Fruit fly (Drosophila melanogaster) whole organism, larva: ENCODE measurements around the gene GABA-B-R2.
"Not testable (repeated sequence)": the region's sequence is repeated elsewhere in the genome, so short reads cannot be mapped to it uniquely, and the experiment has no call there.

Source experiments
- noc ChIP-seq: fragments of 200-800 bp; sonication (Bioruptor generic); optimal IDR thresholded peaks from 3 replicates; lab custom pipeline; 2019; ENCODE audit warnings: missing biosample characterization, mild to moderate bottlenecking, missing genetic modification characterization, moderate library complexity

Gene GABA-B-R2

dm6 chr3R:21769218-21769617, 6.4 kb downstream of the GABA-B-R2 start, which contains the start of gene Burs:
Burs (plus strand) TSS chr3R:21769518.
- no peak for TF ChIP-seq noc

- TF ChIP-seq noc, result peak; percentile 45
These were observed 17.3 kb downstream of the GABA-B-R2 start, which contains the start of gene CG42335 for dm6 chr3R:21758145-21758856. CG42335 (plus strand) TSS chr3R:21758764.

DNA sequence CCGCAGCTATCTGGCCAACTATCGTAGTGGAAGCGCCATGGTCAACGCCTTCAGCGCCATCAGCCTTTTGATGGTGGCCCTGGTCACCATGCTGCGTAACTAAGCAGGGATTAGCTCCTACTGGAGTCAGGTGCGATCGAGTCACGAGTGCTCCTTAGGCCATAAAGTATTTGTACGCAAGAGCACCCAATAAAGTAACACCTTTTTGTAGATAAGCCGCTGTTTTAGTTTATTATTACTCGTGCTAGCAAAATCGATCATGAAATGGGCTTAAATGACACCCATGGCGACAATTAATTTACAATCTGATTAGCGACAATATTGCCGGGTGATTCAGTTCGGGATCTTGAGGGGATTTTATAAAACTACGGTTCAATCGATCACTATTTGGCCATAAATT, 18.1 kb downstream of the GABA-B-R2 start:
- TF ChIP-seq noc, result peak; percentile 20

DNA sequence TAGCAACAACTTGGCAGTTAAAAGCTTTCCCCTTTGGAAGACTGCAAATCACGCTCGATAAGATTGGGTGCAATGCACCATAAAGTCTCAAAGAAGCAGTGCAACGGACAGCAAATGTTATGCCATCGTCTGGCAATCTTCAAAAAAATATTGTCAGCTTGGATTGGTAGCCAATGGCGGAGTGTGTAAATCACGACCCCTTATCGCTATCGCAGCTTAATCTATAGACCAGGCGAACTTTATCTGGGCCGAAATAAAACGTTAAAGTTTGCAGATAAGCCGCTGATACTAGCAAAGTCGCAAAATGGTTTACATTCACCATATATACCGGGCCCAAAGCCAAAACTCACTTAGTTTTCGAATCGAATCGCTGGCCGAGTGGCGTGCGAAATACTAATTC, 21.7 kb downstream of the GABA-B-R2 start, which contains the start of gene CG31198:
Gene CG31198 (plus strand): TSS at position 351 of the 400 bp plus-strand sequence.
- TF ChIP-seq noc, result peak; percentile 37

DNA sequence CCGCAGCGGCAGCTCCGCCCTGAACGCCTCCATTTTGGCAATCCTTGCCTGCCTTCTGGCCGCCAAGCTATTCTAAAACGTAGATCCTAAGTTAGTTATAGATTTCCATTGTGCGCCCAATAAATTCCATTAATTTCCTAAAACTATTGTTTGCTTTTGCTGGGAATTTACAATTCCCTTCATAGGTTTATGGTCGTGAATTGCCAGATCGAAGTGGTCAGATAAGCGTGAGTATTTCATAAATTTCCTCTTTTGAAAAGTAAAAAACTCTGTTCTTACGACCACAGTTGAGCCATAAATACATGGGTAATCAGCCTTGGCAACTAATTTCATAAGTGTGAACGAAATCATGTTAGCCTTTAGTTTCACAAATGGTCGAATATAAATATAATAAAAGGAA, 22.5 kb downstream of the GABA-B-R2 start:
- peak; percentile 86 for TF ChIP-seq noc

DNA sequence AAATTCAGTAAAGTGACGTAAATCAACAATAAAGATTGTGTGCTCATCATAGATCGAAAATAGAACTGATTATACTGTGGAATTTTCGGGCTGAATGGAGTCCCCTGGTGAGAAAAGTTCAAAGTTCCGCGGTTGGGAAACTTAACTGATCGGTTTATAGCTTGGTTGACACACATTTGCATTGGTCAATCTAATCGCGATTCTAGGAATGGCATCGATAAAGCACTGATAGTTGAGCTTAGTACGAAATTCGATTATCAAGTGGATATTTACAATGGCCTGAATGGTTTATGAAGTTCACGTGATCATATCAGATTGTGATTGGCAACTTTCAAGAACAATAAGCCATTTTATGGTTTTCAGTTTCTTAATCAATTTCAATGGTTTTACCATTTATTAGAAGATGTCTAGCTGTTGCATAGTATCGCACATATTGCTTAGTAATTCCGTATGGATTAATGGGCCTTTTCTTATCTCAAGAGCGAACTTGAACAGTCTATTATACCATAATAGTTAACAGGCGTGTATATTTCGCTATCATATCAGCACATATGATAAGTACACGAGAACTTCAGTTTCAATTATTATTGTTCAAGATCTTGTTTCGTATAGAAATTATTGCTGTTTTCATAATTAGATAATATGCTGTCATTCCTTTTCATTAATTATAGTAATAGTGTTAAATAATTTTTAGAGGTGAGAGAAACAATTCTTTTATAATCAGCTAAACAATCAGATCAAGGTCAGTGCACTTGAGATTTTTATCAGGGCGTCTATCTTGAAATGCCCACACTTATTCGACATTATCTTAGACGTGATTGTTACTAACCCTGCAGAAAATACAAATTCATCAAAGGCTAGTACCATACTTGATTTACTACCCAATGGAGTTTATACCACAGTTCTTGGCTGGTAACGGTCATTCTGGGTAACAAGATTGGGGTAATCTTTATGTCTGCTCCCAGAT, 26.4 kb downstream of the GABA-B-R2 start, which contains the start of gene CG31233:
Gene CG31233 (plus strand): TSS at position 900 of the 967 bp plus-strand sequence.
- peak; percentile 54 for TF ChIP-seq noc

DNA sequence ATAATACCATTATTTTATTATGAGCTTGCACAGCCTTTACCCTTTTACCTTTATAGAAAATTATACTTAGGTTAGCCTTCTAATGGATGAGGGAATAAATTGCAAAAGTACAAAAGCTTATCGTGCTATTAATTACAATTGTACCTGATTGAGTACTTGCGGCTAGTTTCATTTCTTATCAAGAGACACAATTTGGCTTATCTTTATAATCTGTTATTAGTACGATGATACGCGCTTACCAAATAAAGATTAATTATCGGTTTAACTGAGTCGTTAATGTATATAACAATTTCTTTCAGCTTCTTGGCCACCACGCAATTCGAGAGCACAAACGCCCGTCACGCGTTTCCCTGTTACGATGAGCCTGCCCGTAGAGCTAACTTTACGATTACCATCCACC, 29.8 kb downstream of the GABA-B-R2 start:
- TF ChIP-seq noc, result no peak

- no peak for TF ChIP-seq noc
These were observed 30.7 kb downstream of the GABA-B-R2 start, which contains the start of gene CG31343 for dm6 chr3R:21744988-21745387. CG31343 (plus strand) TSS chr3R:21745266.

- peak; percentile 37 for TF ChIP-seq noc
These were observed 34.8 kb downstream of the GABA-B-R2 start for dm6 chr3R:21740766-21741350.

- peak; percentile 30 for TF ChIP-seq noc
These were observed 35.8 kb downstream of the GABA-B-R2 start, which contains the start of gene CG5849 for dm6 chr3R:21739750-21740319. CG5849 (plus strand) TSS chr3R:21740105.

DNA sequence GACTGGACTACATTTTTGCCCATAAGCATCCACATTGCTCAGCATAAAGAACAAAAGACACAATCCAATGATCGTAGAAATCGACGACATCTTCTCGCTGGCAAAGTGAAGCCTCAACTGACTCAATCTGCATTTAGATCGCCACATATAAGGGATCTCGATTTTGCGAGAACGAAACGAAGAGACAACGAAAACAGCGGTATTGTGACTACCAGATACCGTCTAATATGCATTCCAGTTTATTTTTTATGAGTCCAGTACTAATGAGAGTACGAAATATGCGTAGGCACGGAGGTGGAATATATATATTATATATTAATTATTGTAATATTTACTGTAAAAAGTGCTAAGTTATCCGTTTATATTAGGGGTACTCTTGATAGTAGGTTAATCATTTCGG, 36.6 kb downstream of the GABA-B-R2 start, which contains the start of gene CG34034:
Gene CG34034 (minus strand): TSS at position 101 of the 400 bp plus-strand sequence.
- TF ChIP-seq noc, result no peak

DNA sequence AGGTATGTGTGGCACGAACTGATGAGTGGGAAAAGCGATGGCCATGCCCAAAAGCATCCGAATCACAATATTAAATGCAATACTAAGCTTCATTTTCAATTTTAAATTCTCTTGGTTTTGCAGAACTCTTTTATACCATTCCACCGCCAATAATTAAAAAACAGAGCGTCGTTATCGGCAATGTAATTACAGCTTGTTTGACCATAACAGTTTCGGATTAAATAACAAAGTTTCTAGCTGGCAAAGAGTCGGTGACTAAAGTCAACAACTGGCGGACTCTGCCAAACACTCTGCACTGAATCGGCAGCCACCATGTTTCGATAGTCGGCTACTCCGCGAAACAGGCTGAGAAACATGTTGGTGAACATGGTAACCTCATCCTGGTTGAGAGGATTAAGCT, 38.4 kb downstream of the GABA-B-R2 start, which contains the start of gene CG42870:
Gene CG42870 (minus strand): TSS at position 101 of the 400 bp plus-strand sequence.
- no peak for TF ChIP-seq noc

DNA sequence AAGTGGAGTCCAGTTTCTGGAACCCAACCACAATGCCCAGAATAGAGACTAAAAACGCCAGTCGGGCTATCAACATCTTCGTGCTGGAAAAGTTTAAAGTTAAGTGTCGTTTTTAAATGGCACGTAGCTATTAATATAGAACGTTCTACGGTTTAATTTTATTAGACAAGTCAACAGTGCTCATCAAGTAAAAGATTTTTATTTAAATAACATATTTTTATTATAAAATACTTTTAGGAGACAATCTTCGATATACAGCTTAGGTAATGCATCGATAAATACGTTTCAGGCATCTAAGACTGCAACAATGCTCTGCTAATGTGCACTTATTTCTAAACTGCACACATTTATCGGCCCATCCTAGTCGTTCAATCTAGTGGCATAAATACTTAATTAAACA, 38.9 kb downstream of the GABA-B-R2 start, which contains the start of gene CG42869:
Gene CG42869 (minus strand): TSS at position 101 of the 400 bp plus-strand sequence.
- TF ChIP-seq noc, result no peak

DNA sequence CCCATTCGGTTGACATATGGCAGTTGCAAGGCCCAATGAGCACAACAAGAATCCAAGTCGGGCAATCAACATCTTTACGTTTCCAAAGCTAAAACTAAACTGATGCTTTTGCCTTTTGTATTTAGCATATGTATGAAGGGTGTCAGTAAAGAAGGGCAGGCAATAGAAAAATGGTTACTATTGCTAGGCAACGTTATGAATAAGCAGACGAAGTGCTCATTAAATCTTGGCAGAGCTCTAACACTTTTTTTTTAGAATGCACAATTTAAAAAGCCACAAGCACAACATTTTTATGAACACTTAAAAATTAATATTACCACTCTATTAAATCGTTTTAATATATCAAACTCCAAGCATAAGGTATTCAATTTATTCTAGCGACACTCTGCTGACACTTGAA, 39.4 kb downstream of the GABA-B-R2 start, which contains the start of gene Sfp93F:
Gene Sfp93F (minus strand): TSS at position 101 of the 400 bp plus-strand sequence.
- TF ChIP-seq noc, result not testable (repeated sequence)

DNA sequence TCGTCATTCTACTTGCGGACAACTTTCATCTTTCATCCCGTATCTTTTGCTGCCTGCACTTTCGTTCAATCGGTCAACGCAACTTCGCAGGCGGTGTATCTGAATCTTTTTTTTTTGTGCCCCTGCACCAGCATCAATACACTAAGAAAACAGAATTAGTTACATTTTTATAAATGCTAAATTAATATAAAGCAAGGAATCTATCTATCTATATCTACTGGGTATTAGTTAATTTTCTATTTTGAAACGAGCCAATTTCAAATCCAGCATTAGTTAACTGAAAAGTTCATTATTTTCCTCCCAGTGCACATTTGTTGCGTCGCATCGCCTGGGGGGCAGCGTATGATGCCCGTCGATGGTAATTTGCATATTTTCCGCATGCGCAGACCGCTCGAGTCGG, 42.7 kb downstream of the GABA-B-R2 start:
- no peak for TF ChIP-seq noc

DNA sequence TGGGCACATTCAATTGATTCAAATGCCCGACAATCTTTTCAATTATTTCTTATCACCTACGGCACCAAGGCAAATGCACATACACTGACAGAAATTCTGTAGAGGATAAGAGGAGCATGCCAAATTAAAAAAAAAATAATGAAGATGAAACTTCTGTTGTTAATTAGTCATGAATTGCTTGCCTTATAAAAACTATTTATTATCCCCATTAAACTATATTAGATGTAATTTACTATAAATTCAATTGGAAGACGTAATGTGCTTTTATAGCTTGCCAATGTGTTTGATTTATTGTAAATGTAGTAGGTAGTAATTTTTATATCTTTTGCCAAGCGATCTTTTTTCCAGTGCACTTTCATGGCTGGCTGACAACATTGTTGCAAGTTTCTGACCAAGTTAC, 44.0 kb downstream of the GABA-B-R2 start:
- TF ChIP-seq noc, result no peak
